Fruit fly (Drosophila melanogaster) whole organism, wandering third instar larva: ENCODE measurements around the gene Cpr67B.
A peak's percentile ranks its signal among the peaks of the same experiment; 100 is the strongest.

Experiments used
- Abd-B ChIP-seq: fragments of >200 bp; optimal IDR thresholded peaks from 2 replicates; lab custom pipeline; 2017; ENCODE audit warnings: missing biosample characterization, missing genetic modification characterization
- CG32264 ChIP-seq: fragments of 200-800 bp; sonication (Bioruptor generic); optimal IDR thresholded peaks from 2 replicates; lab custom pipeline; 2016; ENCODE audit warnings: missing biosample characterization, missing genetic modification characterization
- Hr78 ChIP-seq: fragments of >200 bp; optimal IDR thresholded peaks from 2 replicates; lab custom pipeline; 2017; ENCODE audit warnings: missing biosample characterization, missing genetic modification characterization
- Mio ChIP-seq: sonication (Bioruptor generic); optimal IDR thresholded peaks from 2 replicates; lab custom pipeline; 2016; ENCODE audit warnings: missing biosample characterization, missing genetic modification characterization
- br ChIP-seq: fragments of 200-800 bp; sonication (Bioruptor generic); optimal IDR thresholded peaks from 2 replicates; lab custom pipeline; 2016; ENCODE audit warnings: missing biosample characterization, missing genetic modification characterization
- dl ChIP-seq, 2 experiments: fragments of 175-275, 200-275 bp in 1 of 2; fragments of 200-275 bp in 1 of 2; sonication (Bioruptor generic); optimal IDR thresholded peaks; lab custom pipeline; 2018; ENCODE audit warnings: mild to moderate bottlenecking in 2 of 2, missing biosample characterization in 2 of 2, missing genetic modification characterization in 2 of 2, moderate library complexity in 2 of 2; ENCODE audit not compliant: partially characterized antibody in 2 of 2, insufficient read depth in 1 of 2
- dmrt93B ChIP-seq: fragments of 200-800 bp; sonication (Bioruptor generic); optimal IDR thresholded peaks from 2 replicates; lab custom pipeline; 2018; ENCODE audit warnings: missing biosample characterization, mild to moderate bottlenecking, missing genetic modification characterization
- lola ChIP-seq: fragments of >200 bp; optimal IDR thresholded peaks from 2 replicates; lab custom pipeline; 2017; ENCODE audit warnings: missing biosample characterization, missing genetic modification characterization
- psq ChIP-seq: fragments of 200-800 bp; sonication (Bioruptor generic); optimal IDR thresholded peaks from 3 replicates; lab custom pipeline; 2017; ENCODE audit warnings: missing biosample characterization, mild to moderate bottlenecking, missing genetic modification characterization, moderate library complexity
- usp ChIP-seq: fragments of >200 bp; optimal IDR thresholded peaks from 2 replicates; lab custom pipeline; 2017; ENCODE audit warnings: missing biosample characterization, missing genetic modification characterization
- woc ChIP-seq: sonication (Bioruptor generic); optimal IDR thresholded peaks from 2 replicates; lab custom pipeline; 2016; ENCODE audit warnings: missing biosample characterization, mild to moderate bottlenecking, missing genetic modification characterization

- TF ChIP-seq usp (no peak), Abd-B (GFP tag; lab: Kevin White, UChicago) (no peak), lola (GFP tag; lab: Kevin White, UChicago) (no peak), psq (peak; percentile 76), Hr78 (GFP tag; lab: Kevin White, UChicago) (no peak), CG32264 (GFP tag; lab: Kevin White, UChicago) (no peak), woc (no peak), dmrt93B (GFP tag; lab: Kevin White, UChicago) (no peak), dl (GFP tag; optimal IDR thresholded peaks at IDR 0.05; lab: Kevin White, UChicago; ENCODE audit: insufficient read depth in 1 of 2, partially characterized antibody in 2 of 2) (no peak), br (GFP tag; lab: Kevin White, UChicago) (no peak), Mio (GFP tag; lab: Kevin White, UChicago) (no peak)
Observed at dm6 chr3L:9396704-9397103, 7.9 kb upstream of the Cpr67B start.
